Fruit fly (Drosophila melanogaster) whole organism, embryonic: ENCODE data around the gene EndoGI.

Experiments used
- Mad ChIP-seq: fragments of 200-800 bp; sonication (Bioruptor generic); optimal IDR thresholded peaks from 2 replicates; lab custom pipeline; 2016; ENCODE audit warnings: missing biosample characterization, missing genetic modification characterization
- seq ChIP-seq: fragments of 200-800 bp; sonication (Bioruptor generic); IDR thresholded peaks from 2 replicates; pipeline ENCODE4 v1.3.6; 2022; ENCODE audit warnings: missing biosample characterization, missing genetic modification characterization

DNA sequence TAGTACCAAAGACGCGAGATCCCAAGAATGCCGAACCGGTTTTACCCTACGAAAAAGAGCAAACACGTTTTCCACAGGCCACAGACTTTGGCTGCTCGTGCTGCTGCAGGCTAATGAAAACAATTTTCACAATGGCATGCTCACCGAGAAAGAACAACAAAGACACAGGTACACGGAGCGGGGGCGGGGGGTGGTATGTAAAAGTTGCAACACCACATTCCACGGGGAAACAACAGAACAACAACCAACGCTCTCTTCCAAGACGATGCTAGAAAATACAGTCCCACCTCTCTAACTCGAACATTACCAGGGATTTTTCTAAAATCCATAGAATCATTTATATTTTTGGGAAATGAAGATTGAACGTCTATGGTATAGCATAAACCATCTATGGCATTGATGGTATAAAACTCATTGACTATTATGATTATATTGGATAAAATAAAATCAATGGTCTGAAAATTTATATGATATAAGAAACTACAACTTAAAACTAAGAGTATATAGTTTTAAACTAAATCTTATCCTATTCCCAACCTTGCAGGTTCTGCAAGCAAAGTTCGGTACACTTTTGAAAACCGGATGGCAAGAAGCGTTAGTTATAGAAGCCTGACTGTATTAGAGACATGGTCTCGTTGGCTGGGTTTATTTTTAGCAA is 24.1 kb downstream of the EndoGI start:
- no peak for TF ChIP-seq Mad
- no peak for TF ChIP-seq seq (GFP tag; lab: Robert Waterston, UW)
